Worm (Caenorhabditis elegans): ENCODE data around the gene ZK105.14.

DNA sequence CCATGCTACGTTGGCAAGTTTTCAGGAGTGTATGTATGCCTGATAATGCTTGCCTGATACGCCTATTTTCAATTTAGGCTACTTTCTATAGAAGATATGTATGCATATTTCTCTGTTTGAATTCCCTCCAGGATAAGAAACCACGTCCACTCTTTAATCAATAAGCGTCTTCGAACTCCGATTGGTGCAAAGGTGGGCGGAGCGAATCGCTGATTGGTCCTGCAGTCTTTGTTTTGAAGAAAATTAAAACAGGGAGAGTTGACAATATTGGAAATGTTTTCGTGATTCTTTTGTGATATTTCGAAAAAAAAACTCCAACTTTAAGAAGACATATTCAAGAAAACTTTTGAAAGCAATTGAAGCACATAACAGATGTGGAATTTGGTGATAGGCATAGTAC, 40.1 kb upstream of the ZK105.14 start:
- no peak for TF ChIP-seq sox-4 (tag; optimal IDR thresholded peaks at IDR 0.05)
- no peak for TF ChIP-seq pat-9 (tag; optimal IDR thresholded peaks at IDR 0.05)
- no peak for TF ChIP-seq pha-4 (tag; optimal IDR thresholded peaks at IDR 0.05)
- no peak for TF ChIP-seq ets-4 (tag; optimal IDR thresholded peaks at IDR 0.05)
- TF ChIP-seq ceh-34 (tag; optimal IDR thresholded peaks at IDR 0.05) = no peak
- no peak for TF ChIP-seq C08G9.2 (tag; optimal IDR thresholded peaks at IDR 0.05)
- TF ChIP-seq ceh-18 (tag; optimal IDR thresholded peaks at IDR 0.05) = no peak
